Fruit fly (Drosophila melanogaster): ENCODE results near the gene CG42637.

Gene CG42637

DNA sequence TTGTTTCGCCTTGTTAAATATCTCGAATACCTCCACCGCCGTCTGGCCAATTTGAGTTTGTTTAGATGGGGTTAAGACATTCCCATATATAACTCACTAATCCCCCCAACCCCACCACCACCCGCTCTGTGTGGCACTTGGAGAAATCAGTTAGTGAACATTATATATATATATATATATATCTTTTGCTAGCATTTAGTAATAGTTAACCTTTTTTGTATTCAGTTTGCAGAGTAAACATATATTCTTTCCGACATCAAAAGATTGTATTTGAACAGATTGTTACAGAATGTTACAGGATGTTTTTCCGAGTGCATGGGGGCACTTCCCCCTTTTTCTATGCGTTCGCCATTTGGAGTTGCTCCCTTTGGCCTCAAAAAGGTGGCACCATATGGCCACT lies 122.9 kb downstream of the CG42637 start (continued):
- TF ChIP-seq CG6791 (GFP tag; IDR thresholded peaks at IDR 0.05; ENCODE audit: partially characterized antibody) = no peak
- no peak for TF ChIP-seq CG2120 (GFP tag; optimal IDR thresholded peaks at IDR 0.05)
- TF ChIP-seq odd (GFP tag; optimal IDR thresholded peaks at IDR 0.05) = no peak
- no peak for TF ChIP-seq CrebB (tag; optimal IDR thresholded peaks at IDR 0.05)
- TF ChIP-seq Sry-δ (GFP tag; optimal IDR thresholded peaks at IDR 0.05) = no peak
- TF ChIP-seq phol (tag; optimal IDR thresholded peaks at IDR 0.05) = peak; percentile 40
- TF ChIP-seq Max (GFP tag; optimal IDR thresholded peaks at IDR 0.05) = no peak
- no peak for TF ChIP-seq gro (GFP tag; optimal IDR thresholded peaks at IDR 0.05)
- peak in 1 of 2 experiments; percentile 38 for TF ChIP-seq Hr51 (GFP tag; optimal IDR thresholded peaks at IDR 0.05)
- TF ChIP-seq CG4404 (GFP tag; IDR thresholded peaks at IDR 0.05) = no peak
- no peak for TF ChIP-seq CG1832 (GFP tag; optimal IDR thresholded peaks at IDR 0.05)
- TF ChIP-seq CG15479 (GFP tag; optimal IDR thresholded peaks at IDR 0.05) = no peak
- no peak for TF ChIP-seq CG2202 (tag; optimal IDR thresholded peaks at IDR 0.05)
- peak; percentile 16 for TF ChIP-seq CG4820 (GFP tag; optimal IDR thresholded peaks at IDR 0.05)
- TF ChIP-seq emc (GFP tag; optimal IDR thresholded peaks at IDR 0.05) = no peak
- TF ChIP-seq CG10366 (GFP tag; IDR thresholded peaks at IDR 0.05) = peak; percentile 45
- no peak for TF ChIP-seq usp (GFP tag; optimal IDR thresholded peaks at IDR 0.05)
- TF ChIP-seq dan (GFP tag; IDR thresholded peaks at IDR 0.05) = 0 out of 2 replicates have a peak, but pooled peaks have one; percentile 9
- TF ChIP-seq CG8765 (GFP tag; IDR thresholded peaks at IDR 0.05) = no peak
- TF ChIP-seq H15 (GFP tag; IDR thresholded peaks at IDR 0.05) = 0 out of 3 replicates have a peak, but pooled peaks have one; percentile 21
- TF ChIP-seq Blimp-1 (GFP tag; optimal IDR thresholded peaks at IDR 0.05) = peak; percentile 68
- TF ChIP-seq Hand (GFP tag; optimal IDR thresholded peaks at IDR 0.05) = no peak
- TF ChIP-seq CG1647 (GFP tag; optimal IDR thresholded peaks at IDR 0.05) = no peak
- TF ChIP-seq CG1529 (GFP tag; optimal IDR thresholded peaks at IDR 0.05) = no peak
- TF ChIP-seq CG30403 (GFP tag; optimal IDR thresholded peaks at IDR 0.05) = peak; percentile 23
- TF ChIP-seq CG15696 (tag; optimal IDR thresholded peaks at IDR 0.05) = no peak
- 0 out of 3 replicates have a peak, but pooled peaks have one; percentile 39 for TF ChIP-seq CG11093 (GFP tag; IDR thresholded peaks at IDR 0.05)
- TF ChIP-seq CG9797 (GFP tag; optimal IDR thresholded peaks at IDR 0.05) = no peak
- no peak for TF ChIP-seq Camta (GFP tag; optimal IDR thresholded peaks at IDR 0.05)
- no peak for TF ChIP-seq CG15011 (GFP tag; optimal IDR thresholded peaks at IDR 0.05)
- no peak for TF ChIP-seq toy (GFP tag; IDR thresholded peaks at IDR 0.05)
- TF ChIP-seq Hr3 (GFP tag; optimal IDR thresholded peaks at IDR 0.05) = peak; percentile 22
- peak; percentile 9 for TF ChIP-seq CG12942 (GFP tag; optimal IDR thresholded peaks at IDR 0.05)
- peak; percentile 64 for TF ChIP-seq dmrt99B (tag; optimal IDR thresholded peaks at IDR 0.05)
- no peak for TF ChIP-seq kay (GFP tag; optimal IDR thresholded peaks at IDR 0.05)
- peak; percentile 40 for TF ChIP-seq CG6254 (GFP tag; optimal IDR thresholded peaks at IDR 0.05)
- TF ChIP-seq Spps (tag; optimal IDR thresholded peaks at IDR 0.05) = no peak
- TF ChIP-seq CG8089 (GFP tag; optimal IDR thresholded peaks at IDR 0.05) = no peak
- peak; percentile 60 for TF ChIP-seq CG11504 (tag; optimal IDR thresholded peaks at IDR 0.05)
- TF ChIP-seq twi (tag; optimal IDR thresholded peaks at IDR 0.05) = peak; percentile 29
- TF ChIP-seq fd96Cb (tag; optimal IDR thresholded peaks at IDR 0.05) = peak; percentile 38
- no peak for TF ChIP-seq CG3407 (GFP tag; optimal IDR thresholded peaks at IDR 0.05)
- no peak for TF ChIP-seq Usf (GFP tag; optimal IDR thresholded peaks at IDR 0.05)
- TF ChIP-seq dmrt11E (tag; optimal IDR thresholded peaks at IDR 0.05) = peak; percentile 35
- TF ChIP-seq CG17612 (GFP tag; IDR thresholded peaks at IDR 0.05) = no peak
- TF ChIP-seq stc (GFP tag; IDR thresholded peaks at IDR 0.05) = no peak
- no peak for TF ChIP-seq peb (GFP tag; IDR thresholded peaks at IDR 0.05)
- TF ChIP-seq ci (GFP tag; IDR thresholded peaks at IDR 0.05) = peak; percentile 77
- no peak for TF ChIP-seq CG30431 (GFP tag; optimal IDR thresholded peaks at IDR 0.05)
- TF ChIP-seq CG33213 (GFP tag; optimal IDR thresholded peaks at IDR 0.05) = no peak
- no peak for TF ChIP-seq amos (GFP tag; IDR thresholded peaks at IDR 0.05; ENCODE audit: partially characterized antibody)
- TF ChIP-seq ro (GFP tag; IDR thresholded peaks at IDR 0.05) = no peak
